Fruit fly (Drosophila melanogaster): Measurements from ENCODE around the gene Npc1a.

Gene Npc1a

DNA sequence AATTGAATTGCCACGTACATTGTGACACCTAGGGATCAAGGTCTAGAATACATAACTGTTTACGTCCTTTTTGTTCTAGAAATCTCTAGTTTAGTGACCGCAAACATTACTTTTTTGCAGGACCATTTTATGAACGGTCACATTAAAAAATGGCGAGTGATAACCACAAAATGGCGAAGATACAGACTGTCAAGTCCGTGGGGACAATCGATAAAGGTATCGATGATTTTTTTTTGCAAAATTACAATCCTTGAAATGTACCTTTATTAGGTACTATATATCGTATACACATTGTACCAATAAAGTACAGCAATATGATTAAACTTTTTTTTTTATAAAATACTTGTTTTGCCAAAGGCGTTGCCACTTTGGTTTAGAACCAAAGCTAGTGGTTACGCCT lies 9.4 kb upstream of the Npc1a start (continued):
- TF ChIP-seq unc-4 (GFP tag; IDR thresholded peaks at IDR 0.05; ENCODE audit: partially characterized antibody): peak; percentile 60; the same call in 1 of the 2 replicates
- TF ChIP-seq CG13287 (GFP tag; IDR thresholded peaks at IDR 0.05; ENCODE audit: partially characterized antibody): peak; percentile 64
- TF ChIP-seq Awh (GFP tag; IDR thresholded peaks at IDR 0.05): no peak
- TF ChIP-seq CG8281 (tag; optimal IDR thresholded peaks at IDR 0.05): no peak
- TF ChIP-seq HLH4C (GFP tag; IDR thresholded peaks at IDR 0.05; ENCODE audit: partially characterized antibody): peak; percentile 47; the same call in 1 of the 3 replicates
- TF ChIP-seq CG10147 (GFP tag; optimal IDR thresholded peaks at IDR 0.05): no peak
- no peak for TF ChIP-seq p53 (GFP tag; optimal IDR thresholded peaks at IDR 0.05)
- peak; percentile 62 for TF ChIP-seq BEAF-32 (GFP tag; optimal IDR thresholded peaks at IDR 0.05)
- peak; percentile 24 for TF ChIP-seq CG2116 (GFP tag; optimal IDR thresholded peaks at IDR 0.05)
- TF ChIP-seq Fer2 (tag; optimal IDR thresholded peaks at IDR 0.05): no peak
- TF ChIP-seq pzg (GFP tag; optimal IDR thresholded peaks at IDR 0.05): peak; percentile 13
- TF ChIP-seq CG2129 (GFP tag; IDR thresholded peaks at IDR 0.05; ENCODE audit: partially characterized antibody): 0 out of 2 replicates have a peak, but pooled peaks have one; percentile 26
- peak; percentile 41 for TF ChIP-seq gfzf (GFP tag; optimal IDR thresholded peaks at IDR 0.05)
- no peak for TF ChIP-seq Gug (GFP tag; IDR thresholded peaks at IDR 0.05)
- TF ChIP-seq CG12155 (GFP tag; optimal IDR thresholded peaks at IDR 0.05): no peak
- no peak for TF ChIP-seq CG1233 (GFP tag; optimal IDR thresholded peaks at IDR 0.05)
- no peak for TF ChIP-seq NC2α (GFP tag; optimal IDR thresholded peaks at IDR 0.05)
- TF ChIP-seq zfh1 (GFP tag; IDR thresholded peaks at IDR 0.05): no peak
- no peak for TF ChIP-seq CG15601 (tag; optimal IDR thresholded peaks at IDR 0.05)
- TF ChIP-seq ap (GFP tag; IDR thresholded peaks at IDR 0.05): no peak
- TF ChIP-seq Sry-δ (GFP tag; optimal IDR thresholded peaks at IDR 0.05): peak; percentile 56
- TF ChIP-seq CG1602 (GFP tag; optimal IDR thresholded peaks at IDR 0.05): no peak
- TF ChIP-seq CG12391 (tag; optimal IDR thresholded peaks at IDR 0.05): no peak

DNA sequence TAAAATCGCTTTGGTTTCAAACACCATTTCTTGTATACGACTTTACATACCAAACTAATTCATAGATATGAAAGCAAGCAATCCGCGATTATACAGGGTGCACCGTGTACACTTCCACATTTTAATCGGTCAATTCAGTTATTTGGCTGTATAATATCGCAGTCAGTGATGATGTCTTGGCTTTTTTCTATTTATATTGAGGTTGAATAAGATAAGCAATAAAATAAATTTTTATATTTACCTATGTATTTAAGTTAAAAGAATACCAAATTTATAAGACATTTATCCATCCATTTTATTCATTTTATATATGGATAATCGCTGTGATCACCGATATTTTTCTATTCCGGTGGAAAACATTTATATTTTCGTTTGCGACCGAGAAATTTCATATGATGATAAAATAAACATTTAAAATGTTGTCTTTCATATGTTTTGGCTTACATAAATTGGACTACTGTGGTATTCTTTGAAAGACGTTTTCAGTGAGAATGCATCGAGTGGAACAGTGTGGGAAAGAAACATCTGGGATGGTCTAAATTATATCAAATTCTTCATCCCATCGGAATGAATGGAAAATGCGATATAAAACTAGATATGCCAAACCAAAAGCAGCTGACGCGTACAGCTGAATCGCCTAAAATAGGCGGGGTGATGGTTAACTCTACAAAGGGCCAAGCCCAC lies 5.8 kb upstream of the Npc1a start, which contains the start of gene CG5708:
Gene CG5708 (minus strand): TSS at position 85 of the 684 bp plus-strand sequence.
- TF ChIP-seq nau (GFP tag; optimal IDR thresholded peaks at IDR 0.05) (no peak), ems (GFP tag; optimal IDR thresholded peaks at IDR 0.05) (no peak), slou (GFP tag; optimal IDR thresholded peaks at IDR 0.05) (no peak), Scr (GFP tag; IDR thresholded peaks at IDR 0.05; ENCODE audit: partially characterized antibody) (peak; percentile 59), CG10267 (tag; optimal IDR thresholded peaks at IDR 0.05) (peak; percentile 25), CG13424 (tag; optimal IDR thresholded peaks at IDR 0.05) (peak; percentile 34), CG18262 (tag; optimal IDR thresholded peaks at IDR 0.05) (peak; percentile 37), pzg (GFP tag; optimal IDR thresholded peaks at IDR 0.05) (peak; percentile 58), CG17802 (tag; optimal IDR thresholded peaks at IDR 0.05) (peak; percentile 82), CG11723 (GFP tag; optimal IDR thresholded peaks at IDR 0.05) (peak; percentile 89), CG6654 (GFP tag; optimal IDR thresholded peaks at IDR 0.05) (no peak), CG1024 (GFP tag; IDR thresholded peaks at IDR 0.05) (peak; percentile 96), unpg (GFP tag; optimal IDR thresholded peaks at IDR 0.05) (no peak), Fer3 (tag; optimal IDR thresholded peaks at IDR 0.05) (no peak), CG2202 (tag; optimal IDR thresholded peaks at IDR 0.05) (no peak), Doc2 (GFP tag; IDR thresholded peaks at IDR 0.05) (no peak), CG8924 (tag; optimal IDR thresholded peaks at IDR 0.05) (peak; percentile 25), ssp (GFP tag; IDR thresholded peaks at IDR 0.05) (peak; percentile 87), amos (GFP tag; IDR thresholded peaks at IDR 0.05; ENCODE audit: partially characterized antibody) (peak; percentile 68; the same call in 1 of the 2 replicates), CG42726 (GFP tag; IDR thresholded peaks at IDR 0.05; ENCODE audit: partially characterized antibody) (peak; percentile 54; the same call in 1 of the 2 replicates), stwl (tag; optimal IDR thresholded peaks at IDR 0.05) (peak; percentile 1), Rfx (GFP tag; IDR thresholded peaks at IDR 0.05) (peak; percentile 45; the same call in 1 of the 2 replicates), Poxn (GFP tag; IDR thresholded peaks at IDR 0.05) (no peak), CTCF (GFP tag; optimal IDR thresholded peaks at IDR 0.05) (no peak), ato (GFP tag; IDR thresholded peaks at IDR 0.05; ENCODE audit: partially characterized antibody) (no peak), gem (tag; optimal IDR thresholded peaks at IDR 0.05) (peak; percentile 40), sens (GFP tag) (peak; percentile 35)
